Fruit fly (Drosophila melanogaster) whole organism, embryonic: ENCODE measurements around the gene CG34039.
A peak's percentile ranks its signal among the peaks of the same experiment; 100 is the strongest.

Source experiments
- Asciz ChIP-seq: fragments of 200-800 bp; sonication (Bioruptor generic); optimal IDR thresholded peaks from 2 replicates; lab custom pipeline; 2017; ENCODE audit warnings: missing biosample characterization, mild to moderate bottlenecking, missing genetic modification characterization, missing genetic modification reagents
- CG10274 ChIP-seq: fragments of 200-800 bp; sonication (Bioruptor generic); optimal IDR thresholded peaks from 3 replicates; lab custom pipeline; 2017; ENCODE audit warnings: missing biosample characterization, mild to moderate bottlenecking, missing genetic modification characterization
- CG10979 ChIP-seq: fragments of 200-800 bp; sonication (Bioruptor generic); optimal IDR thresholded peaks from 2 replicates; lab custom pipeline; 2018; ENCODE audit warnings: missing biosample characterization, mild to moderate bottlenecking, missing genetic modification characterization, moderate library complexity
- CG12942 ChIP-seq: fragments of 200-800 bp; sonication (Bioruptor generic); optimal IDR thresholded peaks from 3 replicates; lab custom pipeline; 2016; ENCODE audit warnings: missing biosample characterization, missing genetic modification characterization
- CG15269 ChIP-seq: fragments of 200-800 bp; sonication (Bioruptor generic); optimal IDR thresholded peaks from 2 replicates; lab custom pipeline; 2018; ENCODE audit warnings: missing biosample characterization, mild to moderate bottlenecking, missing genetic modification characterization, moderate library complexity
- CG15601 ChIP-seq: fragments of 200-800 bp; sonication (Bioruptor generic); optimal IDR thresholded peaks from 3 replicates; lab custom pipeline; 2019; ENCODE audit warnings: missing biosample characterization, mild to moderate bottlenecking, missing genetic modification characterization, moderate library complexity
- CG1603 ChIP-seq: fragments of 200-800 bp; sonication (Bioruptor generic); optimal IDR thresholded peaks from 2 replicates; lab custom pipeline; 2019; ENCODE audit warnings: missing biosample characterization, mild to moderate bottlenecking, missing genetic modification characterization, moderate library complexity
- CG3163 ChIP-seq: fragments of 200-800 bp; sonication (Bioruptor generic); optimal IDR thresholded peaks from 3 replicates; lab custom pipeline; 2016; ENCODE audit warnings: missing biosample characterization, missing genetic modification characterization
- CG34422 ChIP-seq: fragments of 200-800 bp; sonication (Bioruptor generic); IDR thresholded peaks from 3 replicates; pipeline ENCODE4 v1.3.6; 2022; ENCODE audit warnings: missing biosample characterization, missing genetic modification characterization
- CG4424 ChIP-seq: fragments of 200-800 bp; sonication (Bioruptor generic); optimal IDR thresholded peaks from 3 replicates; lab custom pipeline; 2016; ENCODE audit warnings: missing biosample characterization, missing genetic modification characterization
- CG6254 ChIP-seq: fragments of 200-800 bp; sonication (Bioruptor generic); optimal IDR thresholded peaks from 3 replicates; lab custom pipeline; 2017; ENCODE audit warnings: mild to moderate bottlenecking, missing biosample characterization, missing genetic modification reagents, missing genetic modification characterization
- CG8089 ChIP-seq: fragments of 200-800 bp; sonication (Bioruptor generic); optimal IDR thresholded peaks from 3 replicates; lab custom pipeline; 2016; ENCODE audit warnings: missing biosample characterization, missing genetic modification characterization
- CG8388 ChIP-seq: fragments of 200-800 bp; sonication (Bioruptor generic); optimal IDR thresholded peaks from 2 replicates; lab custom pipeline; 2019; ENCODE audit warnings: missing biosample characterization, mild to moderate bottlenecking, missing genetic modification characterization, moderate library complexity
- CG8944 ChIP-seq: fragments of 200-800 bp; sonication (Bioruptor generic); optimal IDR thresholded peaks from 3 replicates; lab custom pipeline; 2016; ENCODE audit warnings: missing biosample characterization, missing genetic modification characterization
- Dip3 ChIP-seq: fragments of 200-800 bp; sonication (Bioruptor generic); optimal IDR thresholded peaks from 3 replicates; lab custom pipeline; 2016; ENCODE audit warnings: missing biosample characterization, missing genetic modification characterization
- Eip74EF ChIP-seq, 2 experiments: fragments of 200-800 bp in 1 of 2; fragments of >200 bp in 1 of 2; sonication (Bioruptor generic) in 1 of 2; optimal IDR thresholded peaks; 2 replicates each; lab custom pipeline; 2017 to 2019; ENCODE audit warnings: missing biosample characterization in 2 of 2, missing genetic modification characterization in 2 of 2, mild to moderate bottlenecking in 1 of 2, moderate library complexity in 1 of 2
- Hr3 ChIP-seq: fragments of 200-800 bp; sonication (Bioruptor generic); optimal IDR thresholded peaks from 3 replicates; lab custom pipeline; 2016; ENCODE audit warnings: missing biosample characterization, missing genetic modification characterization
- Hsf ChIP-seq: fragments of 200-800 bp; sonication (Bioruptor generic); optimal IDR thresholded peaks from 3 replicates; lab custom pipeline; 2016; ENCODE audit warnings: missing biosample characterization, missing genetic modification characterization
- Jarid2 ChIP-seq: fragments of 200-800 bp; sonication (Bioruptor generic); optimal IDR thresholded peaks from 3 replicates; lab custom pipeline; 2017; ENCODE audit warnings: mild to moderate bottlenecking, missing biosample characterization, missing genetic modification reagents, missing genetic modification characterization
- Meics ChIP-seq: fragments of 200-800 bp; sonication (Bioruptor generic); optimal IDR thresholded peaks from 2 replicates; lab custom pipeline; 2017; ENCODE audit warnings: missing biosample characterization, mild to moderate bottlenecking, missing genetic modification characterization
- Nf-YB ChIP-seq: fragments of 200-800 bp; sonication (Bioruptor generic); optimal IDR thresholded peaks from 3 replicates; lab custom pipeline; 2019; ENCODE audit warnings: missing biosample characterization, mild to moderate bottlenecking, missing genetic modification characterization, moderate library complexity
- Rfx ChIP-seq: fragments of 200-800 bp; sonication (Bioruptor generic); IDR thresholded peaks from 2 replicates; pipeline ENCODE4 v1.3.6; 2022; ENCODE audit warnings: missing biosample characterization, missing genetic modification characterization
- Sox102F ChIP-seq: fragments of 200-800 bp; sonication (Bioruptor generic); optimal IDR thresholded peaks from 2 replicates; lab custom pipeline; 2018; ENCODE audit warnings: missing biosample characterization, mild to moderate bottlenecking, missing genetic modification characterization, moderate library complexity
- TFAM ChIP-seq: fragments of 200-800 bp; sonication (Bioruptor generic); optimal IDR thresholded peaks from 2 replicates; lab custom pipeline; 2017; ENCODE audit warnings: missing biosample characterization, missing genetic modification characterization, inconsistent platforms
- Xbp1 ChIP-seq: fragments of 200-800 bp; sonication (Bioruptor generic); optimal IDR thresholded peaks from 3 replicates; lab custom pipeline; 2016; ENCODE audit warnings: missing biosample characterization, mild to moderate bottlenecking, missing genetic modification characterization
- Xrp1 ChIP-seq: fragments of 200-800 bp; sonication (Bioruptor generic); IDR thresholded peaks from 2 replicates; pipeline ENCODE4 v1.3.6; 2022; ENCODE audit warnings: missing biosample characterization, missing genetic modification characterization
- amos ChIP-seq: fragments of 200-800 bp; sonication (Bioruptor generic); IDR thresholded peaks from 2 replicates; pipeline ENCODE4 v1.3.6; 2022; ENCODE audit warnings: missing biosample characterization, missing genetic modification characterization; ENCODE audit not compliant: partially characterized antibody
- bcd ChIP-seq: fragments of 200-800 bp; sonication (Bioruptor generic); optimal IDR thresholded peaks from 2 replicates; lab custom pipeline; 2017; ENCODE audit warnings: missing biosample characterization, mild to moderate bottlenecking, missing genetic modification characterization
- btn ChIP-seq: fragments of 200-800 bp; sonication (Bioruptor generic); optimal IDR thresholded peaks from 2 replicates; lab custom pipeline; 2016; ENCODE audit warnings: missing biosample characterization, missing genetic modification characterization
- ci ChIP-seq: fragments of 200-800 bp; sonication (Bioruptor generic); IDR thresholded peaks from 3 replicates; pipeline ENCODE4 v1.3.6; 2022; ENCODE audit warnings: missing biosample characterization, missing genetic modification characterization
- dm ChIP-seq: fragments of 200-800 bp; sonication (Bioruptor generic); optimal IDR thresholded peaks from 3 replicates; lab custom pipeline; 2016; ENCODE audit warnings: missing biosample characterization, missing genetic modification characterization
- dmrt99B ChIP-seq: fragments of 200-800 bp; sonication (Bioruptor generic); optimal IDR thresholded peaks from 2 replicates; lab custom pipeline; 2018; ENCODE audit warnings: missing biosample characterization, mild to moderate bottlenecking, missing genetic modification characterization, moderate library complexity
- fd3F ChIP-seq: fragments of 200-800 bp; sonication (Bioruptor generic); optimal IDR thresholded peaks from 2 replicates; lab custom pipeline; 2018; ENCODE audit warnings: missing biosample characterization, mild to moderate bottlenecking, missing genetic modification characterization, moderate library complexity
- nerfin-1 ChIP-seq: fragments of 200-800 bp; sonication (Bioruptor generic); optimal IDR thresholded peaks from 3 replicates; lab custom pipeline; 2019; ENCODE audit warnings: missing biosample characterization, mild to moderate bottlenecking, missing genetic modification characterization, moderate library complexity
- nmo ChIP-seq: fragments of 200-800 bp; sonication (Bioruptor generic); optimal IDR thresholded peaks from 2 replicates; lab custom pipeline; 2018; ENCODE audit warnings: missing biosample characterization, mild to moderate bottlenecking, missing genetic modification characterization, moderate library complexity
- oc ChIP-seq: fragments of 200-800 bp; sonication (Bioruptor generic); optimal IDR thresholded peaks from 2 replicates; lab custom pipeline; 2018; ENCODE audit warnings: missing biosample characterization, mild to moderate bottlenecking, missing genetic modification characterization, moderate library complexity
- org-1 ChIP-seq: fragments of 200-800 bp; sonication (Bioruptor generic); optimal IDR thresholded peaks from 2 replicates; lab custom pipeline; 2017; ENCODE audit warnings: missing biosample characterization, missing genetic modification characterization
- prd ChIP-seq, 3 experiments: fragments of >200 bp in 2 of 3; fragments of 200-800 bp in 1 of 3; sonication (Bioruptor generic) in 1 of 3; optimal IDR thresholded peaks in 2 of 3; IDR thresholded peaks in 1 of 3; 2 replicates in 2 of 3; 3 replicates in 1 of 3; pipeline versions ENCODE4 v1.3.6 to Lab custom; 2017 to 2022; ENCODE audit warnings: missing biosample characterization in 1 of 3, missing genetic modification characterization in 1 of 3
- pzg ChIP-seq: fragments of 200-800 bp; sonication (Bioruptor generic); optimal IDR thresholded peaks from 3 replicates; lab custom pipeline; 2018; ENCODE audit warnings: missing biosample characterization, mild to moderate bottlenecking, missing genetic modification characterization, moderate library complexity
- row ChIP-seq: fragments of 200-800 bp; sonication (Bioruptor generic); IDR thresholded peaks from 3 replicates; pipeline ENCODE4 v1.3.6; 2022; ENCODE audit warnings: missing biosample characterization, missing genetic modification characterization
- run ChIP-seq: fragments of 200-800 bp; sonication (Bioruptor generic); optimal IDR thresholded peaks from 3 replicates; lab custom pipeline; 2018; ENCODE audit warnings: missing biosample characterization, mild to moderate bottlenecking, missing genetic modification characterization
- salm ChIP-seq: fragments of 200-800 bp; sonication (Bioruptor generic); optimal IDR thresholded peaks from 2 replicates; lab custom pipeline; 2018; ENCODE audit warnings: missing biosample characterization, mild to moderate bottlenecking, missing genetic modification characterization
- sob ChIP-seq: fragments of 200-800 bp; sonication (Bioruptor generic); IDR thresholded peaks from 2 replicates; pipeline ENCODE4 v1.3.6; 2022; ENCODE audit warnings: missing biosample characterization, missing genetic modification characterization
- sug ChIP-seq: fragments of 200-800 bp; optimal IDR thresholded peaks from 2 replicates; lab custom pipeline; 2019; ENCODE audit warnings: missing biosample characterization, mild to moderate bottlenecking, missing genetic modification characterization, moderate library complexity
- tin ChIP-seq: fragments of 200-800 bp; sonication (Bioruptor generic); optimal IDR thresholded peaks from 3 replicates; lab custom pipeline; 2016; ENCODE audit warnings: missing biosample characterization, missing genetic modification characterization
- vvl ChIP-seq: fragments of 200-800 bp; sonication (Bioruptor generic); IDR thresholded peaks from 2 replicates; pipeline ENCODE4 v1.3.6; 2022; ENCODE audit warnings: missing biosample characterization, missing genetic modification characterization

The CG34039 gene

DNA sequence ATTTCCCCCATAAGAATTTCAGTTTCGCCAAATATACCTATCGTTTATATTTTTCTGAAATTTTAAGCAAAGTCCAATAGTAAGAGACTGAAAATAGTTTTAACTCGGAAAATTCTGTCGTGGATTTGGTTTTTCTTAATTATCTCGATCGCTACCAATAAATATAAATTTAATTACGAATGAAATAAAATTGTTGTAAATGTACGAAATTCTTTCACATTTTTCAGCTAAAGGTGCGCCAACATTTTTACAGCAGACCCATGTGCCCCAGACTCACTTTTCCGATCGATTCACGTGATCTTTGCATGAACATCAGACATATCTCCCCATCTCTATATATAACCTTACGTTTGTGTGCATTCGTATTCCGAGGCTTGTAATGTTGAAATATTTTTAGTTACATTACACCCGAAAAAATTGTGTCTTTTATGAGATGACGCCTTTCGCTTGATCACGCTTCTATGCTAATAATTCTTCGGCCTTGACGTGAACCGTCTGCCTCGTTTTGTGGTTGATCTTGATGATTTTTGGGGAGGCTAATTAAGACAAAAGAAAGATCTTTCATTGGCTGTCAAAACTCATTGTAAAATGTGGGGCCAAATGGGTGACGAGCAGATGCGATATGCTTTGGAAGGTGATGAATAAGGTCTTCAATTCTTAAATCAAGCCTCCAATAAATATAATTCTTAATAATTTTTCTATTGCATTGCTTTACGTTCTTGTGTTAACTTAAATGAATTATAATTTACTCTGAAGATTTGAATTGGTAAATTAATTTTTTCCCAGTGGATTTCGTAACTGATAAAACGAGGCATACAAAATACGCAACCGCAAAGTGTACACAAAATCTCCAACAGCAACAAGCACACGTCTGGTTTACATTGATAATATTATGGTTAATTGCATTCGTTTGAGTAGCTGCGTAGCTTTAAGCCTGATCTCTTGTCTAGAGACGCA lies 14.5 kb upstream of the CG34039 start (continued):
- TF ChIP-seq Dip3 (GFP tag; lab: Kevin White, UChicago) (no peak), fd3F (GFP tag; lab: Kevin White, UChicago) (peak; percentile 21), CG8388 (GFP tag; lab: Kevin White, UChicago) (peak; percentile 44), dm (no peak), row (GFP tag; lab: Robert Waterston, UW) (peak; percentile 60), salm (peak; percentile 40), org-1 (GFP tag; lab: Kevin White, UChicago) (peak; percentile 59), CG6254 (GFP tag; lab: Kevin White, UChicago) (peak; percentile 26), Asciz (peak; percentile 56), Nf-YB (GFP tag; lab: Kevin White, UChicago) (peak; percentile 47), Eip74EF (GFP tag; optimal IDR thresholded peaks at IDR 0.05; lab: Kevin White, UChicago) (peak in 1 of 2 experiments; percentile 33), btn (peak; percentile 6), CG10979 (tag; lab: Kevin White, UChicago) (peak; percentile 61), nmo (peak; percentile 73), bcd (GFP tag; lab: Kevin White, UChicago) (peak; percentile 26), CG8944 (no peak), amos (GFP tag; lab: Robert Waterston, UW) (no peak), Xbp1 (GFP tag; lab: Kevin White, UChicago) (peak; percentile 56), CG15269 (tag; lab: Kevin White, UChicago) (peak; percentile 74), Hr3 (GFP tag; lab: Kevin White, UChicago) (peak; percentile 42), tin (GFP tag; lab: Kevin White, UChicago) (peak; percentile 50), Hsf (peak; percentile 30), ci (GFP tag; lab: Robert Waterston, UW) (0 out of 3 replicates have a peak, but pooled peaks have one; percentile 41), sob (GFP tag; lab: Robert Waterston, UW) (0 out of 2 replicates have a peak, but pooled peaks have one; percentile 28), prd (optimal IDR thresholded peaks at IDR 0.05; lab: Kevin White, UChicago) (no peak), prd (GFP tag; IDR thresholded peaks at IDR 0.05; lab: Robert Waterston, UW) (peak; percentile 38; the same call in 1 of the 3 replicates), CG10274 (peak; percentile 16), CG15601 (peak; percentile 48), dmrt99B (tag; lab: Kevin White, UChicago) (peak; percentile 80), run (tag; lab: Kevin White, UChicago) (peak; percentile 61), TFAM (no peak), pzg (GFP tag; lab: Kevin White, UChicago) (no peak), CG4424 (GFP tag; lab: Kevin White, UChicago) (peak; percentile 66), oc (tag; lab: Kevin White, UChicago) (no peak), CG1603 (peak; percentile 6), Sox102F (peak; percentile 67), Rfx (GFP tag; lab: Robert Waterston, UW) (peak; percentile 34; the same call in 1 of the 2 replicates), CG34422 (GFP tag; lab: Robert Waterston, UW) (no peak), CG3163 (GFP tag; lab: Kevin White, UChicago) (peak; percentile 6), CG12942 (GFP tag; lab: Kevin White, UChicago) (no peak), CG8089 (GFP tag; lab: Kevin White, UChicago) (peak; percentile 44), nerfin-1 (tag; lab: Kevin White, UChicago) (peak; percentile 20), Jarid2 (GFP tag; lab: Kevin White, UChicago) (peak; percentile 33), vvl (GFP tag; lab: Robert Waterston, UW) (peak; percentile 19), Xrp1 (GFP tag; lab: Robert Waterston, UW) (peak; percentile 34; the same call in 1 of the 2 replicates), Meics (peak; percentile 52), sug (tag; lab: Kevin White, UChicago) (peak; percentile 40)
